Fruit fly (Drosophila melanogaster) whole organism, embryonic: Measurements from ENCODE around the gene CG16852.

ENCODE experiments used
- CG11085 ChIP-seq: fragments of 200-800 bp; sonication (Bioruptor generic); IDR thresholded peaks from 2 replicates; pipeline ENCODE4 v1.3.6; 2022; ENCODE audit warnings: missing biosample characterization, missing genetic modification characterization
- CG12391 ChIP-seq: fragments of 200-800 bp; sonication (Bioruptor generic); optimal IDR thresholded peaks from 3 replicates; lab custom pipeline; 2018; ENCODE audit warnings: missing biosample characterization, mild to moderate bottlenecking, missing genetic modification characterization, moderate library complexity
- CG13123 ChIP-seq: fragments of 200-800 bp; sonication (Bioruptor generic); optimal IDR thresholded peaks from 2 replicates; lab custom pipeline; 2016; ENCODE audit warnings: missing biosample characterization, missing genetic modification characterization
- CG14965 ChIP-seq: fragments of 200-800 bp; sonication (Bioruptor generic); optimal IDR thresholded peaks from 2 replicates; lab custom pipeline; 2016; ENCODE audit warnings: missing biosample characterization, missing genetic modification characterization, borderline replicate concordance
- CG15601 ChIP-seq: fragments of 200-800 bp; sonication (Bioruptor generic); optimal IDR thresholded peaks from 3 replicates; lab custom pipeline; 2019; ENCODE audit warnings: missing biosample characterization, mild to moderate bottlenecking, missing genetic modification characterization, moderate library complexity
- CG2678 ChIP-seq: fragments of 200-800 bp; sonication (Bioruptor generic); optimal IDR thresholded peaks from 3 replicates; lab custom pipeline; 2019; ENCODE audit warnings: missing biosample characterization, mild to moderate bottlenecking, missing genetic modification characterization, moderate library complexity
- CG31441 ChIP-seq: fragments of 200-800 bp; sonication (Bioruptor generic); IDR thresholded peaks from 2 replicates; pipeline ENCODE4 v1.3.6; 2022; ENCODE audit warnings: missing biosample characterization, missing genetic modification characterization
- CG3847 ChIP-seq: fragments of 200-800 bp; sonication (Bioruptor generic); IDR thresholded peaks from 2 replicates; pipeline ENCODE4 v1.3.6; 2022; ENCODE audit warnings: missing biosample characterization, missing genetic modification characterization
- CG6272 ChIP-seq: fragments of 200-800 bp; sonication (Bioruptor generic); IDR thresholded peaks from 2 replicates; pipeline ENCODE4 v1.3.6; 2022; ENCODE audit warnings: missing biosample characterization, missing genetic modification characterization
- CG6654 ChIP-seq: fragments of 200-800 bp; sonication (Bioruptor generic); optimal IDR thresholded peaks from 2 replicates; lab custom pipeline; 2017; ENCODE audit warnings: missing biosample characterization, mild to moderate bottlenecking, missing genetic modification characterization
- CG6683 ChIP-seq: fragments of 200-800 bp; sonication (Bioruptor generic); optimal IDR thresholded peaks from 2 replicates; lab custom pipeline; 2017; ENCODE audit warnings: missing biosample characterization, mild to moderate bottlenecking, missing genetic modification characterization, missing genetic modification reagents
- CG6813 ChIP-seq: fragments of 200-800 bp; sonication (Bioruptor generic); optimal IDR thresholded peaks from 2 replicates; lab custom pipeline; 2017; ENCODE audit warnings: missing biosample characterization, missing genetic modification characterization, mild to moderate bottlenecking, moderate library complexity, missing genetic modification reagents
- CG7271 ChIP-seq: fragments of 200-800 bp; sonication (Bioruptor generic); optimal IDR thresholded peaks from 2 replicates; lab custom pipeline; 2018; ENCODE audit warnings: missing biosample characterization, mild to moderate bottlenecking, missing genetic modification characterization, moderate library complexity
- CG7372 ChIP-seq: fragments of 200-800 bp; sonication (Bioruptor generic); IDR thresholded peaks from 2 replicates; pipeline ENCODE4 v1.3.6; 2022; ENCODE audit warnings: missing biosample characterization, missing genetic modification characterization
- CG8388 ChIP-seq: fragments of 200-800 bp; sonication (Bioruptor generic); optimal IDR thresholded peaks from 2 replicates; lab custom pipeline; 2019; ENCODE audit warnings: missing biosample characterization, mild to moderate bottlenecking, missing genetic modification characterization, moderate library complexity
- CG8924 ChIP-seq: fragments of 200-800 bp; optimal IDR thresholded peaks from 3 replicates; lab custom pipeline; 2019; ENCODE audit warnings: missing biosample characterization, mild to moderate bottlenecking, missing genetic modification characterization, moderate library complexity
- CG9437 ChIP-seq: fragments of 200-800 bp; sonication (Bioruptor generic); optimal IDR thresholded peaks from 2 replicates; lab custom pipeline; 2018; ENCODE audit warnings: missing biosample characterization, mild to moderate bottlenecking, missing genetic modification characterization
- CG9609 ChIP-seq: fragments of 200-800 bp; sonication (Bioruptor generic); optimal IDR thresholded peaks from 3 replicates; lab custom pipeline; 2016; ENCODE audit warnings: missing biosample characterization, missing genetic modification characterization
- Deaf1 ChIP-seq: fragments of 200-800 bp; optimal IDR thresholded peaks from 3 replicates; lab custom pipeline; 2019; ENCODE audit warnings: missing biosample characterization, mild to moderate bottlenecking, missing genetic modification characterization, moderate library complexity
- ERR ChIP-seq: fragments of 200-800 bp; sonication (Bioruptor generic); optimal IDR thresholded peaks from 2 replicates; lab custom pipeline; 2016; ENCODE audit warnings: missing biosample characterization, missing genetic modification characterization
- GATAe ChIP-seq: fragments of 200-800 bp; sonication (Bioruptor generic); conservative IDR thresholded peaks from 2 replicates; pipeline ENCODE4 v1.3.6; 2022; ENCODE audit warnings: missing biosample characterization, missing genetic modification characterization
- HLHmδ ChIP-seq: fragments of 200-800 bp; sonication (Bioruptor generic); optimal IDR thresholded peaks from 2 replicates; lab custom pipeline; 2018; ENCODE audit warnings: missing biosample characterization, mild to moderate bottlenecking, missing genetic modification characterization, moderate library complexity
- HmgD ChIP-seq: fragments of 200-800 bp; sonication (Bioruptor generic); optimal IDR thresholded peaks from 3 replicates; lab custom pipeline; 2016; ENCODE audit warnings: missing biosample characterization, missing genetic modification characterization
- Hr78 ChIP-seq, 2 experiments: fragments of 200-800 bp in 1 of 2; fragments of >200 bp in 1 of 2; sonication (Bioruptor generic) in 1 of 2; optimal IDR thresholded peaks; 2 replicates each; lab custom pipeline; 2017 to 2019; ENCODE audit warnings: missing biosample characterization in 2 of 2, missing genetic modification characterization in 2 of 2, mild to moderate bottlenecking in 1 of 2, moderate library complexity in 1 of 2
- Mad ChIP-seq: fragments of 200-800 bp; sonication (Bioruptor generic); optimal IDR thresholded peaks from 2 replicates; lab custom pipeline; 2016; ENCODE audit warnings: missing biosample characterization, missing genetic modification characterization
- Neu2 ChIP-seq: fragments of 200-800 bp; sonication (Bioruptor generic); optimal IDR thresholded peaks from 3 replicates; lab custom pipeline; 2016; ENCODE audit warnings: missing biosample characterization, missing genetic modification characterization, borderline replicate concordance
- Nf-YB ChIP-seq: fragments of 200-800 bp; sonication (Bioruptor generic); optimal IDR thresholded peaks from 3 replicates; lab custom pipeline; 2019; ENCODE audit warnings: missing biosample characterization, mild to moderate bottlenecking, missing genetic modification characterization, moderate library complexity
- Oaz ChIP-seq: fragments of 200-800 bp; sonication (Bioruptor generic); IDR thresholded peaks from 2 replicates; pipeline ENCODE4 v1.3.6; 2022; ENCODE audit warnings: missing biosample characterization, missing genetic modification characterization
- Rfx ChIP-seq: fragments of 200-800 bp; sonication (Bioruptor generic); IDR thresholded peaks from 2 replicates; pipeline ENCODE4 v1.3.6; 2022; ENCODE audit warnings: missing biosample characterization, missing genetic modification characterization
- Usf ChIP-seq: fragments of 200-800 bp; sonication (Bioruptor generic); optimal IDR thresholded peaks from 2 replicates; lab custom pipeline; 2017; ENCODE audit warnings: missing genotype, missing biosample characterization, missing genetic modification characterization
- Xbp1 ChIP-seq: fragments of 200-800 bp; sonication (Bioruptor generic); optimal IDR thresholded peaks from 3 replicates; lab custom pipeline; 2016; ENCODE audit warnings: missing biosample characterization, mild to moderate bottlenecking, missing genetic modification characterization
- cas ChIP-seq: fragments of 200-800 bp; sonication (Bioruptor generic); IDR thresholded peaks from 2 replicates; pipeline ENCODE4 v1.3.6; 2022; ENCODE audit warnings: missing biosample characterization, missing genetic modification characterization
- cato ChIP-seq: fragments of 200-800 bp; sonication (Bioruptor generic); optimal IDR thresholded peaks from 2 replicates; lab custom pipeline; 2016; ENCODE audit warnings: missing biosample characterization, missing genetic modification characterization, borderline replicate concordance
- caup ChIP-seq: fragments of 200-800 bp; sonication (Bioruptor generic); optimal IDR thresholded peaks from 3 replicates; lab custom pipeline; 2017; ENCODE audit warnings: missing biosample characterization, mild to moderate bottlenecking, missing genetic modification characterization, moderate library complexity; ENCODE audit not compliant: severe bottlenecking
- chm ChIP-seq: fragments of 200-800 bp; sonication (Bioruptor generic); IDR thresholded peaks from 2 replicates; pipeline ENCODE4 v1.3.6; 2022; ENCODE audit warnings: missing biosample characterization, missing genetic modification characterization
- ci ChIP-seq: fragments of 200-800 bp; sonication (Bioruptor generic); IDR thresholded peaks from 3 replicates; pipeline ENCODE4 v1.3.6; 2022; ENCODE audit warnings: missing biosample characterization, missing genetic modification characterization
- da ChIP-seq: fragments of 200-800 bp; sonication (Bioruptor generic); optimal IDR thresholded peaks from 2 replicates; lab custom pipeline; 2016; ENCODE audit warnings: missing biosample characterization, missing genetic modification characterization
- disco-r ChIP-seq: fragments of 200-800 bp; sonication (Bioruptor generic); optimal IDR thresholded peaks from 2 replicates; lab custom pipeline; 2016; ENCODE audit warnings: missing biosample characterization, missing genetic modification characterization
- en ChIP-seq: fragments of 200-800 bp; sonication (Bioruptor generic); optimal IDR thresholded peaks from 2 replicates; lab custom pipeline; 2016; ENCODE audit warnings: missing biosample characterization, missing genetic modification characterization
- fd64A ChIP-seq: fragments of 200-800 bp; sonication (Bioruptor generic); optimal IDR thresholded peaks from 3 replicates; lab custom pipeline; 2018; ENCODE audit warnings: missing biosample characterization, mild to moderate bottlenecking, missing genetic modification characterization
- jigr1 ChIP-seq: fragments of 200-800 bp; sonication (Bioruptor generic); IDR thresholded peaks from 3 replicates; pipeline ENCODE4 v1.3.6; 2022; ENCODE audit warnings: missing biosample characterization, missing genetic modification characterization
- lilli ChIP-seq: fragments of 200-800 bp; sonication (Bioruptor generic); optimal IDR thresholded peaks from 3 replicates; lab custom pipeline; 2016; ENCODE audit warnings: missing biosample characterization, missing genetic modification characterization
- lola ChIP-seq, 3 experiments: fragments of >200 bp in 2 of 3; fragments of 200-800 bp in 1 of 3; sonication (Bioruptor generic) in 1 of 3; optimal IDR thresholded peaks; 2 replicates each; lab custom pipeline; 2017 to 2019; ENCODE audit warnings: missing biosample characterization in 3 of 3, missing genetic modification characterization in 3 of 3, mild to moderate bottlenecking in 1 of 3, moderate library complexity in 1 of 3
- pho ChIP-seq: fragments of 200-800 bp; sonication (Bioruptor generic); optimal IDR thresholded peaks from 2 replicates; lab custom pipeline; 2016; ENCODE audit warnings: missing biosample characterization, missing genetic modification characterization
- ro ChIP-seq: fragments of 200-800 bp; sonication (Bioruptor generic); IDR thresholded peaks from 2 replicates; pipeline ENCODE4 v1.3.6; 2022; ENCODE audit warnings: missing biosample characterization, missing genetic modification characterization
- schlank ChIP-seq: fragments of 200-800 bp; sonication (Bioruptor generic); optimal IDR thresholded peaks from 2 replicates; lab custom pipeline; 2018; ENCODE audit warnings: missing biosample characterization, mild to moderate bottlenecking, missing genetic modification characterization
- stwl ChIP-seq: fragments of 200-800 bp; sonication (Bioruptor generic); optimal IDR thresholded peaks from 3 replicates; lab custom pipeline; 2018; ENCODE audit warnings: missing biosample characterization, mild to moderate bottlenecking, missing genetic modification characterization, moderate library complexity
- zfh1 ChIP-seq: fragments of 200-800 bp; sonication (Bioruptor generic); IDR thresholded peaks from 3 replicates; pipeline ENCODE4 v1.3.6; 2022; ENCODE audit warnings: missing biosample characterization, missing genetic modification characterization

The CG16852 gene

dm6 chr2L:13513331-13514261, 27.0 kb upstream of the CG16852 start (continued):
- TF ChIP-seq CG7372 (GFP tag; lab: Robert Waterston, UW) (peak; percentile 59), ro (GFP tag; lab: Robert Waterston, UW) (peak; percentile 45), CG6272 (peak; percentile 61; the same call in 1 of the 2 replicates), CG2678 (tag; lab: Kevin White, UChicago) (peak; percentile 67), Usf (GFP tag; lab: Kevin White, UChicago) (peak; percentile 16), cato (peak; percentile 20), GATAe (GFP tag; lab: Robert Waterston, UW) (0 out of 2 replicates have a peak, but pooled peaks have one; percentile 24), jigr1 (GFP tag; lab: Robert Waterston, UW) (no peak), CG3847 (GFP tag; lab: Robert Waterston, UW) (peak; percentile 74), Mad (GFP tag; lab: Kevin White, UChicago) (peak; percentile 40), stwl (tag; lab: Kevin White, UChicago) (no peak), Oaz (GFP tag; lab: Robert Waterston, UW) (0 out of 2 replicates have a peak, but pooled peaks have one; percentile 19), CG12391 (peak; percentile 52), cas (GFP tag; lab: Robert Waterston, UW) (no peak), CG9437 (peak; percentile 70), ci (peak; percentile 84), CG6654 (GFP tag; lab: Kevin White, UChicago) (peak; percentile 25), Deaf1 (tag; lab: Kevin White, UChicago) (peak; percentile 74), CG13123 (GFP tag; lab: Kevin White, UChicago) (peak; percentile 14), CG9609 (peak; percentile 54), schlank (tag; lab: Kevin White, UChicago) (peak; percentile 3), CG8388 (GFP tag; lab: Kevin White, UChicago) (peak; percentile 54), CG6813 (peak; percentile 33), CG14965 (GFP tag; lab: Kevin White, UChicago) (no peak), CG7271 (tag; lab: Kevin White, UChicago) (no peak), da (no peak), zfh1 (GFP tag; lab: Robert Waterston, UW) (peak; percentile 73), Neu2 (GFP tag; lab: Kevin White, UChicago) (no peak), fd64A (no peak), caup (GFP tag; lab: Kevin White, UChicago) (peak; percentile 30), pho (GFP tag; lab: Kevin White, UChicago) (peak; percentile 60), CG6683 (GFP tag; lab: Kevin White, UChicago) (peak; percentile 28), lola (GFP tag; optimal IDR thresholded peaks at IDR 0.05; lab: Kevin White, UChicago) (no peak), HmgD (GFP tag; lab: Kevin White, UChicago) (peak; percentile 34), disco-r (GFP tag; lab: Kevin White, UChicago) (no peak), CG8924 (tag; lab: Kevin White, UChicago) (peak; percentile 25), en (no peak), CG11085 (GFP tag; lab: Robert Waterston, UW) (peak; percentile 66), HLHmδ (GFP tag; lab: Kevin White, UChicago) (peak; percentile 86), Rfx (GFP tag; lab: Robert Waterston, UW) (peak; percentile 87), ERR (GFP tag; lab: Kevin White, UChicago) (peak; percentile 63), Hr78 (GFP tag; optimal IDR thresholded peaks at IDR 0.05; lab: Kevin White, UChicago) (no peak), chm (GFP tag; lab: Robert Waterston, UW) (no peak; the same call in none of the 2 replicates), Xbp1 (GFP tag; lab: Kevin White, UChicago) (peak; percentile 70), CG15601 (tag; lab: Kevin White, UChicago) (no peak), CG31441 (GFP tag; lab: Robert Waterston, UW) (peak; percentile 65), Nf-YB (no peak), lilli (peak; percentile 74)
